Fruit fly (Drosophila melanogaster): ENCODE measurements around the gene OdsH.

Gene OdsH

DNA sequence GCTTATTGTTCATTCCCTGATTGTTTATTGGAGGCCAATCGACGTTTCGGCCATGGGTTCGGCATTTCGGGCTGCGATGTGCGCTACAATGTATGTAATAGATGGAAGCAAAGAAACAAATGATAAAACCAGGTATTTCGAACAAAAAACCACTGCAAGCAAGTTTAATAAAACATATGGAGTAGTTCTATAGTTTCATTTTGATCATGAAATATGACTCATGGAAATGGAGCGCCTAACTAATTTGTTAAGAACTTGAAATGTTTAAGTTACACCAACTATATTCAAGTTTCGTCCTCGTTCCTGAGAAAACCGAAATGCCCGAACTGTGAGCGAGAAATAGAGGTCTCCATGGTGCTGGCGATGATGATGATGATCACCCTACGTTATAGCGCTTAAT, 10.5 kb upstream of the OdsH start (continued):
- TF ChIP-seq repo (GFP tag; optimal IDR thresholded peaks at IDR 0.05) (no peak), fd96Cb (tag; optimal IDR thresholded peaks at IDR 0.05) (peak; percentile 53), sc (optimal IDR thresholded peaks at IDR 0.05) (no peak), sc (GFP tag; optimal IDR thresholded peaks at IDR 0.05) (peak; percentile 3), CG8388 (GFP tag; optimal IDR thresholded peaks at IDR 0.05) (peak; percentile 38), Rx (GFP tag; IDR thresholded peaks at IDR 0.05) (no peak), Scr (GFP tag; IDR thresholded peaks at IDR 0.05; ENCODE audit: partially characterized antibody) (no peak), pita (GFP tag; optimal IDR thresholded peaks at IDR 0.05) (no peak), stc (GFP tag; IDR thresholded peaks at IDR 0.05) (no peak), Blimp-1 (GFP tag; optimal IDR thresholded peaks at IDR 0.05) (peak; percentile 57), CG12155 (GFP tag; optimal IDR thresholded peaks at IDR 0.05) (no peak), oc (tag; optimal IDR thresholded peaks at IDR 0.05) (no peak), chm (GFP tag; IDR thresholded peaks at IDR 0.05) (no peak), vnd (GFP tag; IDR thresholded peaks at IDR 0.05; ENCODE audit: partially characterized antibody) (no peak), CG6272 (GFP tag; IDR thresholded peaks at IDR 0.05) (no peak), tll (GFP tag; optimal IDR thresholded peaks at IDR 0.05) (no peak), jigr1 (GFP tag; IDR thresholded peaks at IDR 0.05) (no peak), CG6683 (GFP tag; optimal IDR thresholded peaks at IDR 0.05) (no peak), CG6813 (GFP tag; optimal IDR thresholded peaks at IDR 0.05) (no peak), CG4617 (GFP tag; optimal IDR thresholded peaks at IDR 0.05; ENCODE audit: borderline replicate concordance) (no peak), CG9609 (GFP tag; optimal IDR thresholded peaks at IDR 0.05) (no peak), CG11456 (GFP tag; IDR thresholded peaks at IDR 0.05) (no peak), CG2889 (GFP tag; IDR thresholded peaks at IDR 0.05) (no peak), Sry-β (GFP tag; optimal IDR thresholded peaks at IDR 0.05) (no peak), seq (GFP tag; IDR thresholded peaks at IDR 0.05) (no peak), lab (GFP tag; optimal IDR thresholded peaks at IDR 0.05) (no peak), insv (GFP tag; optimal IDR thresholded peaks at IDR 0.05) (no peak), run (tag; optimal IDR thresholded peaks at IDR 0.05) (no peak), Mrtf (GFP tag; IDR thresholded peaks at IDR 0.05) (no peak), cad (GFP tag; optimal IDR thresholded peaks at IDR 0.05) (no peak), PHDP (tag; optimal IDR thresholded peaks at IDR 0.05) (no peak), CG16863 (GFP tag; optimal IDR thresholded peaks at IDR 0.05) (peak; percentile 17), CG11723 (GFP tag; optimal IDR thresholded peaks at IDR 0.05) (no peak), Sox100B (GFP tag; optimal IDR thresholded peaks at IDR 0.05) (peak; percentile 54), CG10321 (GFP tag; IDR thresholded peaks at IDR 0.05) (no peak), sqz (GFP tag; optimal IDR thresholded peaks at IDR 0.05) (peak; percentile 32), emc (GFP tag; optimal IDR thresholded peaks at IDR 0.05) (no peak), ac (GFP tag; optimal IDR thresholded peaks at IDR 0.05) (no peak), CG15696 (tag; optimal IDR thresholded peaks at IDR 0.05) (peak; percentile 38), tin (GFP tag; optimal IDR thresholded peaks at IDR 0.05) (peak; percentile 5), CG16813 (GFP tag; IDR thresholded peaks at IDR 0.05; ENCODE audit: partially characterized antibody) (no peak), Trl (optimal IDR thresholded peaks at IDR 0.05) (no peak), Trl (GFP tag; optimal IDR thresholded peaks at IDR 0.05) (no peak), wek (GFP tag; optimal IDR thresholded peaks at IDR 0.05) (no peak), CG17612 (GFP tag; IDR thresholded peaks at IDR 0.05) (no peak), zfh2 (GFP tag; optimal IDR thresholded peaks at IDR 0.05) (no peak), CG3838 (GFP tag; optimal IDR thresholded peaks at IDR 0.05) (no peak), Jarid2 (GFP tag; optimal IDR thresholded peaks at IDR 0.05) (no peak), CG12104 (GFP tag; optimal IDR thresholded peaks at IDR 0.05) (no peak), CG3726 (GFP tag; IDR thresholded peaks at IDR 0.05) (no peak), NFAT (GFP tag; IDR thresholded peaks at IDR 0.05) (no peak), CG9817 (tag; optimal IDR thresholded peaks at IDR 0.05) (no peak)
